Fruit fly (Drosophila melanogaster) whole organism, embryonic: ENCODE results near the gene Fkbp59.
A peak's percentile ranks its signal among the peaks of the same experiment; 100 is the strongest.

Experiments
- Abd-B ChIP-seq: fragments of 200-800 bp; sonication (Bioruptor generic); optimal IDR thresholded peaks from 2 replicates; lab custom pipeline; 2018; ENCODE audit warnings: missing biosample characterization, mild to moderate bottlenecking, missing genetic modification characterization, moderate library complexity
- CG10267 ChIP-seq: fragments of 200-800 bp; sonication (Bioruptor generic); optimal IDR thresholded peaks from 2 replicates; lab custom pipeline; 2018; ENCODE audit warnings: missing biosample characterization, mild to moderate bottlenecking, missing genetic modification characterization, moderate library complexity
- CG10274 ChIP-seq: fragments of 200-800 bp; sonication (Bioruptor generic); optimal IDR thresholded peaks from 3 replicates; lab custom pipeline; 2017; ENCODE audit warnings: missing biosample characterization, mild to moderate bottlenecking, missing genetic modification characterization
- CG11695 ChIP-seq: fragments of 200-800 bp; sonication (Bioruptor generic); IDR thresholded peaks from 3 replicates; pipeline ENCODE4 v1.3.6; 2022; ENCODE audit warnings: missing biosample characterization, missing genetic modification characterization
- CG15479 ChIP-seq: fragments of 200-800 bp; sonication (Bioruptor generic); optimal IDR thresholded peaks from 3 replicates; lab custom pipeline; 2019; ENCODE audit warnings: missing biosample characterization, mild to moderate bottlenecking, missing genetic modification characterization, moderate library complexity
- CG1603 ChIP-seq: fragments of 200-800 bp; sonication (Bioruptor generic); optimal IDR thresholded peaks from 2 replicates; lab custom pipeline; 2019; ENCODE audit warnings: missing biosample characterization, mild to moderate bottlenecking, missing genetic modification characterization, moderate library complexity
- CG1792 ChIP-seq: fragments of 200-800 bp; sonication (Bioruptor generic); optimal IDR thresholded peaks from 2 replicates; lab custom pipeline; 2016; ENCODE audit warnings: missing biosample characterization, missing genetic modification characterization
- CG18476 ChIP-seq: fragments of 200-800 bp; sonication (Bioruptor generic); optimal IDR thresholded peaks from 2 replicates; lab custom pipeline; 2016; ENCODE audit warnings: missing biosample characterization, mild to moderate bottlenecking, missing genetic modification characterization
- CG31365 ChIP-seq: fragments of 200-800 bp; sonication (Bioruptor generic); optimal IDR thresholded peaks from 2 replicates; lab custom pipeline; 2018; ENCODE audit warnings: missing biosample characterization, mild to moderate bottlenecking, missing genetic modification characterization
- CG32772 ChIP-seq: fragments of 200-800 bp; sonication (Bioruptor generic); IDR thresholded peaks from 2 replicates; pipeline ENCODE4 v1.3.6; 2022; ENCODE audit warnings: missing biosample characterization, missing genetic modification characterization
- CG33213 ChIP-seq: fragments of 200-800 bp; sonication (Bioruptor generic); optimal IDR thresholded peaks from 3 replicates; lab custom pipeline; 2016; ENCODE audit warnings: missing biosample characterization, missing genetic modification characterization
- CG42726 ChIP-seq: fragments of 200-800 bp; sonication (Bioruptor generic); IDR thresholded peaks from 2 replicates; pipeline ENCODE4 v1.3.6; 2022; ENCODE audit warnings: missing biosample characterization, missing genetic modification characterization; ENCODE audit not compliant: partially characterized antibody
- CG4424 ChIP-seq: fragments of 200-800 bp; sonication (Bioruptor generic); optimal IDR thresholded peaks from 3 replicates; lab custom pipeline; 2016; ENCODE audit warnings: missing biosample characterization, missing genetic modification characterization
- CG5953 ChIP-seq: fragments of 200-800 bp; sonication (Bioruptor generic); IDR thresholded peaks from 2 replicates; pipeline ENCODE4 v1.3.6; 2022; ENCODE audit warnings: missing biosample characterization, missing genetic modification characterization
- CG6654 ChIP-seq: fragments of 200-800 bp; sonication (Bioruptor generic); optimal IDR thresholded peaks from 2 replicates; lab custom pipeline; 2017; ENCODE audit warnings: missing biosample characterization, mild to moderate bottlenecking, missing genetic modification characterization
- CG7839 ChIP-seq: fragments of 200-800 bp; sonication (Bioruptor generic); optimal IDR thresholded peaks from 3 replicates; lab custom pipeline; 2018; ENCODE audit warnings: missing biosample characterization, mild to moderate bottlenecking, missing genetic modification characterization, moderate library complexity
- CG8765 ChIP-seq: fragments of 200-800 bp; sonication (Bioruptor generic); IDR thresholded peaks from 2 replicates; pipeline ENCODE4 v1.3.6; 2022; ENCODE audit warnings: missing biosample characterization, missing genetic modification characterization
- CG9797 ChIP-seq: fragments of 200-800 bp; sonication (Bioruptor generic); optimal IDR thresholded peaks from 3 replicates; lab custom pipeline; 2018; ENCODE audit warnings: missing biosample characterization, mild to moderate bottlenecking, missing genetic modification characterization
- D ChIP-seq, 2 experiments: fragments of 200-800 bp in 1 of 2; fragments of >200 bp in 1 of 2; sonication (Bioruptor generic) in 1 of 2; optimal IDR thresholded peaks; 2 replicates in 1 of 2; 3 replicates in 1 of 2; lab custom pipeline; 2017; ENCODE audit warnings: mild to moderate bottlenecking in 1 of 2, missing biosample characterization in 1 of 2, missing genetic modification characterization in 1 of 2, missing genetic modification reagents in 1 of 2
- Dbx ChIP-seq: fragments of 200-800 bp; sonication (Bioruptor generic); IDR thresholded peaks from 3 replicates; pipeline ENCODE4 v1.3.6; 2022; ENCODE audit warnings: missing biosample characterization, missing genetic modification characterization
- Doc2 ChIP-seq: fragments of 200-800 bp; sonication (Bioruptor generic); IDR thresholded peaks from 2 replicates; pipeline ENCODE4 v1.3.6; 2022; ENCODE audit warnings: missing biosample characterization, missing genetic modification characterization
- Hey ChIP-seq: fragments of 200-800 bp; sonication (Bioruptor generic); optimal IDR thresholded peaks from 3 replicates; lab custom pipeline; 2018; ENCODE audit warnings: missing biosample characterization, mild to moderate bottlenecking, missing genetic modification characterization
- Hmx ChIP-seq: fragments of 200-800 bp; sonication (Bioruptor generic); optimal IDR thresholded peaks from 2 replicates; lab custom pipeline; 2016; ENCODE audit warnings: missing biosample characterization, missing genetic modification characterization
- Kr ChIP-seq: fragments of 200-800 bp; sonication (Bioruptor generic); optimal IDR thresholded peaks from 2 replicates; lab custom pipeline; 2017; ENCODE audit warnings: missing biosample characterization, mild to moderate bottlenecking, missing genetic modification characterization
- MTF-1 ChIP-seq: fragments of 200-800 bp; sonication (Bioruptor generic); optimal IDR thresholded peaks from 2 replicates; lab custom pipeline; 2018; ENCODE audit warnings: missing biosample characterization, mild to moderate bottlenecking, missing genetic modification characterization, borderline replicate concordance
- Mad ChIP-seq: fragments of 200-800 bp; sonication (Bioruptor generic); optimal IDR thresholded peaks from 2 replicates; lab custom pipeline; 2016; ENCODE audit warnings: missing biosample characterization, missing genetic modification characterization
- Pdp1 ChIP-seq, 2 experiments: fragments of 200-800 bp; sonication (Bioruptor generic); optimal IDR thresholded peaks; 3 replicates each; lab custom pipeline; 2016; ENCODE audit warnings: missing biosample characterization in 2 of 2, missing genetic modification characterization in 2 of 2, mild to moderate bottlenecking in 1 of 2, moderate library complexity in 1 of 2
- Spps ChIP-seq: fragments of 200-800 bp; sonication (Bioruptor generic); optimal IDR thresholded peaks from 2 replicates; lab custom pipeline; 2018; ENCODE audit warnings: missing biosample characterization, mild to moderate bottlenecking, missing genetic modification characterization
- Stat92E ChIP-seq, 3 experiments: fragments of >200 bp in 2 of 3; fragments of 200-800 bp in 1 of 3; sonication (Bioruptor generic) in 1 of 3; optimal IDR thresholded peaks; 2 replicates each; lab custom pipeline; 2017 to 2019; ENCODE audit warnings: missing biosample characterization in 3 of 3, missing genetic modification characterization in 3 of 3, mild to moderate bottlenecking in 1 of 3, moderate library complexity in 1 of 3
- Xbp1 ChIP-seq: fragments of 200-800 bp; sonication (Bioruptor generic); optimal IDR thresholded peaks from 3 replicates; lab custom pipeline; 2016; ENCODE audit warnings: missing biosample characterization, mild to moderate bottlenecking, missing genetic modification characterization
- YL-1 ChIP-seq: fragments of 200-800 bp; sonication (Bioruptor generic); optimal IDR thresholded peaks from 3 replicates; lab custom pipeline; 2017; ENCODE audit warnings: missing biosample characterization, mild to moderate bottlenecking, missing genetic modification characterization
- ara ChIP-seq: fragments of 200-800 bp; sonication (Bioruptor generic); IDR thresholded peaks from 2 replicates; pipeline ENCODE4 v1.3.6; 2022; ENCODE audit warnings: missing biosample characterization, missing genetic modification characterization
- bowl ChIP-seq: fragments of 200-800 bp; sonication (Bioruptor generic); IDR thresholded peaks from 2 replicates; pipeline ENCODE4 v1.3.6; 2022; ENCODE audit warnings: missing biosample characterization, missing genetic modification characterization
- bsh ChIP-seq, 2 experiments: fragments of 200-800 bp; sonication (Bioruptor generic); optimal IDR thresholded peaks; 2 replicates each; lab custom pipeline; 2017 to 2018; ENCODE audit warnings: mild to moderate bottlenecking in 2 of 2, missing biosample characterization in 2 of 2, missing genetic modification characterization in 2 of 2, moderate library complexity in 1 of 2
- crc ChIP-seq: fragments of 200-800 bp; sonication (Bioruptor generic); optimal IDR thresholded peaks from 2 replicates; lab custom pipeline; 2016; ENCODE audit warnings: missing biosample characterization, missing genetic modification characterization
- danr ChIP-seq: fragments of 200-800 bp; sonication (Bioruptor generic); IDR thresholded peaks from 2 replicates; pipeline ENCODE4 v1.3.6; 2022; ENCODE audit warnings: missing biosample characterization, missing genetic modification characterization
- disco-r ChIP-seq: fragments of 200-800 bp; sonication (Bioruptor generic); optimal IDR thresholded peaks from 2 replicates; lab custom pipeline; 2016; ENCODE audit warnings: missing biosample characterization, missing genetic modification characterization
- eyg ChIP-seq: fragments of 200-800 bp; sonication (Bioruptor generic); optimal IDR thresholded peaks from 3 replicates; lab custom pipeline; 2016; ENCODE audit warnings: missing biosample characterization, missing genetic modification characterization
- fd102C ChIP-seq: fragments of 200-800 bp; sonication (Bioruptor generic); optimal IDR thresholded peaks from 2 replicates; lab custom pipeline; 2018; ENCODE audit warnings: missing biosample characterization, mild to moderate bottlenecking, missing genetic modification characterization, moderate library complexity
- fru ChIP-seq: fragments of >200 bp; optimal IDR thresholded peaks from 2 replicates; lab custom pipeline; 2017
- lmd ChIP-seq: fragments of 200-800 bp; sonication (Bioruptor generic); IDR thresholded peaks from 2 replicates; pipeline ENCODE4 v1.3.6; 2022; ENCODE audit warnings: missing biosample characterization, missing genetic modification characterization
- lov ChIP-seq, 2 experiments: fragments of 200-800 bp in 1 of 2; fragments of >200 bp in 1 of 2; sonication (Bioruptor generic) in 1 of 2; IDR thresholded peaks in 1 of 2; optimal IDR thresholded peaks in 1 of 2; 2 replicates in 1 of 2; 3 replicates in 1 of 2; pipeline versions ENCODE4 v1.3.6 to Lab custom; 2017 to 2022; ENCODE audit warnings: missing biosample characterization in 1 of 2, missing genetic modification characterization in 1 of 2
- mld ChIP-seq: fragments of 200-800 bp; sonication (Bioruptor generic); IDR thresholded peaks from 3 replicates; pipeline ENCODE4 v1.3.6; 2022; ENCODE audit warnings: missing biosample characterization, missing genetic modification characterization; ENCODE audit not compliant: partially characterized antibody
- nau ChIP-seq: fragments of 200-800 bp; sonication (Bioruptor generic); optimal IDR thresholded peaks from 3 replicates; lab custom pipeline; 2017; ENCODE audit warnings: missing biosample characterization, mild to moderate bottlenecking, missing genetic modification characterization, missing genetic modification reagents
- pb ChIP-seq: fragments of 200-800 bp; sonication (Bioruptor generic); optimal IDR thresholded peaks from 3 replicates; lab custom pipeline; 2016; ENCODE audit warnings: missing biosample characterization, missing genetic modification characterization
- pho ChIP-seq: fragments of 200-800 bp; sonication (Bioruptor generic); optimal IDR thresholded peaks from 2 replicates; lab custom pipeline; 2016; ENCODE audit warnings: missing biosample characterization, missing genetic modification characterization
- repo ChIP-seq: fragments of 200-800 bp; sonication (Bioruptor generic); optimal IDR thresholded peaks from 2 replicates; lab custom pipeline; 2016; ENCODE audit warnings: missing biosample characterization, missing genetic modification characterization
- rib ChIP-seq: fragments of 200-800 bp; sonication (Bioruptor generic); IDR thresholded peaks from 2 replicates; pipeline ENCODE4 v1.3.6; 2022; ENCODE audit warnings: missing biosample characterization, missing genetic modification characterization
- sob ChIP-seq: fragments of 200-800 bp; sonication (Bioruptor generic); IDR thresholded peaks from 2 replicates; pipeline ENCODE4 v1.3.6; 2022; ENCODE audit warnings: missing biosample characterization, missing genetic modification characterization

Gene Fkbp59

DNA sequence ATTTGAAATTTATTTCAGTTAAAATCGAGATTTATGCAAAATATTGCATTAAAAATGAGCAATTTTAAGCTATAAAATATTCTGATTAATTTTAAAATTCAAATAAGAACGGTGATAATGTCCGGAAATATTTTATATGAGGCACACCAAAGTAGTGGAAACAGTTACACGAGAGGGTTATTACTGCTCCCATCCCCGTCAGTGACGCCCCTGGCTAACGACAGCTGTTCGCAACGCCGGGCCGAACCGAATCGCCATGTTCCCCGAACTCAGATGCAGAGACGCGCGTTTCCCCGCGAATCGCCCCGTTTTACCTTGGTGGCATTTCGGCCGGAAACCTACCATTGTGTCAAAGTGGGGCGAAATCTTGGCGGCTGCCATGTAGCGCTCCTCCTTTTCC, 24.0 kb downstream of the Fkbp59 start (continued):
- peak; percentile 44 for TF ChIP-seq crc (GFP tag; lab: Kevin White, UChicago)
- no peak for TF ChIP-seq CG8765 (GFP tag; lab: Robert Waterston, UW)
- no peak for TF ChIP-seq rib (GFP tag; lab: Robert Waterston, UW)
- peak; percentile 41; the same call in 1 of the 2 replicates for TF ChIP-seq bowl (GFP tag; lab: Robert Waterston, UW)
- no peak for TF ChIP-seq CG15479 (GFP tag; lab: Kevin White, UChicago)
- TF ChIP-seq CG6654 (GFP tag; lab: Kevin White, UChicago): no peak
- TF ChIP-seq danr (GFP tag; lab: Robert Waterston, UW): peak; percentile 40; the same call in 1 of the 2 replicates
- no peak for TF ChIP-seq pb (GFP tag; lab: Kevin White, UChicago)
- TF ChIP-seq Xbp1 (GFP tag; lab: Kevin White, UChicago): peak; percentile 39
- TF ChIP-seq Pdp1 (GFP tag; optimal IDR thresholded peaks at IDR 0.05; lab: Kevin White, UChicago): no peak
- no peak for TF ChIP-seq disco-r (GFP tag; lab: Kevin White, UChicago)
- TF ChIP-seq CG32772 (GFP tag; lab: Robert Waterston, UW): no peak
- TF ChIP-seq Spps (tag; lab: Kevin White, UChicago): no peak
- TF ChIP-seq CG11695 (GFP tag; lab: Robert Waterston, UW): peak; percentile 45; the same call in 1 of the 3 replicates
- peak; percentile 66 for TF ChIP-seq CG5953 (GFP tag; lab: Robert Waterston, UW)
- peak; percentile 23; the same call in 1 of the 2 replicates for TF ChIP-seq sob (GFP tag; lab: Robert Waterston, UW)
- TF ChIP-seq fd102C (GFP tag; lab: Kevin White, UChicago): no peak
- no peak for TF ChIP-seq Hmx
- TF ChIP-seq eyg: peak; percentile 0
- TF ChIP-seq CG33213: no peak
- TF ChIP-seq Stat92E (GFP tag; optimal IDR thresholded peaks at IDR 0.05; lab: Kevin White, UChicago): no peak
- no peak for TF ChIP-seq CG18476 (GFP tag; lab: Kevin White, UChicago)
- no peak for TF ChIP-seq Hey (tag; lab: Kevin White, UChicago)
- TF ChIP-seq CG10274 (GFP tag; lab: Kevin White, UChicago): no peak
- TF ChIP-seq CG1603: peak; percentile 8
- peak; percentile 25 for TF ChIP-seq CG7839 (tag; lab: Kevin White, UChicago)
- no peak for TF ChIP-seq nau (GFP tag; lab: Kevin White, UChicago)
- no peak for TF ChIP-seq Dbx (GFP tag; lab: Robert Waterston, UW)
- peak; percentile 40; the same call in 1 of the 2 replicates for TF ChIP-seq lmd (GFP tag; lab: Robert Waterston, UW)
- peak; percentile 24 for TF ChIP-seq ara (GFP tag; lab: Robert Waterston, UW)
- no peak for TF ChIP-seq fru (lab: Kevin White, UChicago)
- TF ChIP-seq CG42726 (GFP tag; lab: Robert Waterston, UW): no peak
- TF ChIP-seq Mad (GFP tag; lab: Kevin White, UChicago): no peak
- no peak for TF ChIP-seq Doc2 (GFP tag; lab: Robert Waterston, UW)
- TF ChIP-seq CG31365 (tag; lab: Kevin White, UChicago): no peak
- no peak for TF ChIP-seq mld (GFP tag; lab: Robert Waterston, UW)
- TF ChIP-seq CG9797: no peak
- no peak for TF ChIP-seq D (optimal IDR thresholded peaks at IDR 0.05; lab: Kevin White, UChicago)
- TF ChIP-seq D (GFP tag; optimal IDR thresholded peaks at IDR 0.05; lab: Kevin White, UChicago): no peak
- TF ChIP-seq Kr (GFP tag; lab: Kevin White, UChicago): no peak
- no peak for TF ChIP-seq YL-1 (GFP tag; lab: Kevin White, UChicago)
- TF ChIP-seq repo (GFP tag; lab: Kevin White, UChicago): no peak
- no peak for TF ChIP-seq pho (GFP tag; lab: Kevin White, UChicago)
- TF ChIP-seq MTF-1 (GFP tag; lab: Kevin White, UChicago): no peak
- no peak for TF ChIP-seq CG1792 (GFP tag; lab: Kevin White, UChicago)
- TF ChIP-seq Abd-B: no peak
- TF ChIP-seq CG10267 (tag; lab: Kevin White, UChicago): no peak
- TF ChIP-seq bsh (GFP tag; optimal IDR thresholded peaks at IDR 0.05; lab: Kevin White, UChicago): no peak
- TF ChIP-seq CG4424: no peak
- TF ChIP-seq lov (optimal IDR thresholded peaks at IDR 0.05; lab: Kevin White, UChicago): no peak
- TF ChIP-seq lov (GFP tag; IDR thresholded peaks at IDR 0.05; lab: Robert Waterston, UW): 0 out of 3 replicates have a peak, but pooled peaks have one; percentile 10
- TF ChIP-seq, all 482 proteins: peak for 86
